Worm (Caenorhabditis elegans) whole organism, young adult: Measurements from ENCODE around the gene Y43F8B.3.

Source experiments
- B0336.3 ChIP-seq: fragments of 200-800 bp; sonication (Bioruptor generic); IDR thresholded peaks from 2 replicates; pipeline ENCODE4 v1.3.6; 2022; ENCODE audit warnings: missing genetic modification characterization, missing compliant biosample characterization
- C06A6.2 ChIP-seq: fragments of 200-800 bp; sonication (Bioruptor generic); conservative IDR thresholded peaks from 2 replicates; pipeline ENCODE4 v1.3.6; 2022; ENCODE audit warnings: missing genetic modification characterization, missing compliant biosample characterization
- F52B5.7 ChIP-seq: sonication (generic microtip); optimal IDR thresholded peaks from 2 replicates; lab custom pipeline; 2016; ENCODE audit warnings: mild to moderate bottlenecking, missing genetic modification characterization, missing compliant biosample characterization
- F55B11.4 ChIP-seq: sonication (generic microtip); optimal IDR thresholded peaks from 2 replicates; lab custom pipeline; 2016; ENCODE audit warnings: missing compliant biosample characterization, missing genetic modification characterization, borderline replicate concordance; ENCODE audit not compliant: insufficient read depth
- F57A8.1 ChIP-seq: fragments of 200-800 bp; sonication (Bioruptor generic); optimal IDR thresholded peaks from 2 replicates; lab custom pipeline; 2018; ENCODE audit warnings: mild to moderate bottlenecking, missing genetic modification characterization, moderate library complexity, missing compliant biosample characterization
- K11D2.4 ChIP-seq: fragments of 200-800 bp; sonication (Bioruptor generic); IDR thresholded peaks from 2 replicates; pipeline ENCODE4 v1.3.6; 2022; ENCODE audit warnings: missing genetic modification reagents, missing genetic modification characterization, missing compliant biosample characterization
- Y56A3A.18 ChIP-seq: fragments of 200-800 bp; sonication (Bioruptor generic); IDR thresholded peaks from 2 replicates; pipeline ENCODE4 v1.3.6; 2022; ENCODE audit warnings: missing genetic modification reagents, missing genetic modification characterization, missing compliant biosample characterization
- Y67H2A.10 ChIP-seq: fragments of 200-800 bp; sonication (Bioruptor generic); conservative IDR thresholded peaks from 2 replicates; pipeline ENCODE4 v1.3.6; 2022; ENCODE audit warnings: missing genetic modification reagents, missing genetic modification characterization, missing compliant biosample characterization
- Y79H2A.3 ChIP-seq: fragments of 200-800 bp; sonication (Bioruptor generic); conservative IDR thresholded peaks from 2 replicates; pipeline ENCODE4 v1.3.6; 2022; ENCODE audit warnings: missing genetic modification reagents, missing genetic modification characterization, missing compliant biosample characterization
- ZK185.1 ChIP-seq: sonication (generic microtip); optimal IDR thresholded peaks from 2 replicates; lab custom pipeline; 2016; ENCODE audit warnings: mild to moderate bottlenecking, missing genetic modification characterization, missing compliant biosample characterization; ENCODE audit not compliant: poor library complexity, severe bottlenecking
- akir-1 ChIP-seq: fragments of 200-800 bp; sonication (Bioruptor generic); optimal IDR thresholded peaks from 2 replicates; lab custom pipeline; 2018; ENCODE audit warnings: mild to moderate bottlenecking, missing genetic modification characterization, moderate library complexity, missing compliant biosample characterization
- ama-1 ChIP-seq, 3 experiments: fragments of 150-350 bp in 1 of 3; sonication (generic microtip) in 2 of 3; optimal IDR thresholded peaks; 2 replicates each; lab custom pipeline; 2014 to 2018; ENCODE audit warnings: missing biosample characterization in 2 of 3, missing genetic modification characterization in 2 of 3, missing genetic modification reagents in 2 of 3
- aptf-2 ChIP-seq: fragments of 200-800 bp; sonication (Bioruptor generic); conservative IDR thresholded peaks from 2 replicates; pipeline ENCODE4 v1.3.6; 2022; ENCODE audit warnings: missing genetic modification reagents, missing genetic modification characterization, missing compliant biosample characterization
- attf-3 ChIP-seq: fragments of 200-800 bp; sonication (Bioruptor generic); conservative IDR thresholded peaks from 2 replicates; pipeline ENCODE4 v1.3.6; 2022; ENCODE audit warnings: missing genetic modification reagents, missing genetic modification characterization, missing compliant biosample characterization
- bed-1 ChIP-seq: fragments of 200-800 bp; sonication (Bioruptor generic); IDR thresholded peaks from 2 replicates; pipeline ENCODE4 v1.3.6; 2022; ENCODE audit warnings: missing genetic modification reagents, missing genetic modification characterization, missing compliant biosample characterization
- ceh-100 ChIP-seq: fragments of 200-800 bp; sonication (Bioruptor generic); IDR thresholded peaks from 2 replicates; pipeline ENCODE4 v1.3.6; 2022; ENCODE audit warnings: missing genetic modification reagents, missing genetic modification characterization, missing compliant biosample characterization
- ceh-91 ChIP-seq: fragments of 200-800 bp; sonication (Bioruptor generic); IDR thresholded peaks from 2 replicates; pipeline ENCODE4 v1.3.6; 2022; ENCODE audit warnings: missing genetic modification reagents, missing genetic modification characterization, missing compliant biosample characterization
- dox-1 ChIP-seq: fragments of 200-800 bp; sonication (Bioruptor generic); IDR thresholded peaks from 2 replicates; pipeline ENCODE4 v1.3.6; 2022; ENCODE audit warnings: missing genetic modification reagents, missing genetic modification characterization, missing compliant biosample characterization
- ekl-4 ChIP-seq: fragments of 200-800 bp; sonication (Bioruptor generic); IDR thresholded peaks from 2 replicates; pipeline ENCODE4 v1.3.6; 2022; ENCODE audit warnings: missing genetic modification reagents, missing genetic modification characterization, missing compliant biosample characterization
- hlh-26 ChIP-seq: fragments of 200-800 bp; sonication (Bioruptor generic); conservative IDR thresholded peaks from 2 replicates; pipeline ENCODE4 v1.3.6; 2022; ENCODE audit warnings: missing genetic modification reagents, missing genetic modification characterization, missing compliant biosample characterization
- hmg-1.2 ChIP-seq: fragments of 200-800 bp; sonication (Bioruptor generic); IDR thresholded peaks from 2 replicates; pipeline ENCODE4 v1.3.6; 2022; ENCODE audit warnings: missing genetic modification reagents, missing genetic modification characterization, missing compliant biosample characterization
- hmg-20 ChIP-seq: fragments of 200-800 bp; sonication (Bioruptor generic); IDR thresholded peaks from 2 replicates; pipeline ENCODE4 v1.3.6; 2022; ENCODE audit warnings: missing genetic modification reagents, missing genetic modification characterization, missing compliant biosample characterization
- let-607 ChIP-seq, 2 experiments: fragments of 200-800 bp in 1 of 2; sonication (Bioruptor generic) in 1 of 2; sonication (generic microtip) in 1 of 2; optimal IDR thresholded peaks; 2 replicates each; lab custom pipeline; 2016 to 2018; ENCODE audit warnings: mild to moderate bottlenecking in 2 of 2, missing compliant biosample characterization in 2 of 2, missing genetic modification characterization in 2 of 2, moderate library complexity in 2 of 2, missing genotype in 1 of 2
- lin-35 ChIP-seq, 3 experiments: fragments of 150-350 bp in 2 of 3; sonication (generic microtip) in 1 of 3; optimal IDR thresholded peaks; 2 replicates each; lab custom pipeline; 2014 to 2018; ENCODE audit warnings: missing biosample characterization in 3 of 3, missing genetic modification characterization in 3 of 3, missing genetic modification reagents in 3 of 3
- lin-54 ChIP-seq: fragments of 200-800 bp; sonication (Bioruptor generic); optimal IDR thresholded peaks from 2 replicates; lab custom pipeline; 2018; ENCODE audit warnings: mild to moderate bottlenecking, missing genetic modification characterization, missing compliant biosample characterization
- madf-6 ChIP-seq: fragments of 200-800 bp; sonication (Bioruptor generic); IDR thresholded peaks from 2 replicates; pipeline ENCODE4 v1.3.6; 2022; ENCODE audit warnings: missing genetic modification reagents, missing genetic modification characterization, missing compliant biosample characterization
- mel-28 ChIP-seq: sonication (generic microtip); optimal IDR thresholded peaks from 2 replicates; lab custom pipeline; 2016; ENCODE audit warnings: borderline replicate concordance, mild to moderate bottlenecking, missing genetic modification characterization, missing compliant biosample characterization
- nfya-1 ChIP-seq: sonication (generic microtip); optimal IDR thresholded peaks from 2 replicates; lab custom pipeline; 2017; ENCODE audit warnings: antibody characterized with exemption, missing compliant biosample characterization, missing genetic modification characterization, borderline replicate concordance; ENCODE audit not compliant: insufficient read depth
- nfya-2 ChIP-seq: fragments of 200-800 bp; sonication (Bioruptor generic); IDR thresholded peaks from 2 replicates; pipeline ENCODE4 v1.3.6; 2022; ENCODE audit warnings: missing genetic modification reagents, missing genetic modification characterization, missing compliant biosample characterization
- nfyb-1 ChIP-seq: fragments of 200-800 bp; sonication (Bioruptor generic); IDR thresholded peaks from 2 replicates; pipeline ENCODE4 v1.3.6; 2022; ENCODE audit warnings: missing genetic modification reagents, missing genetic modification characterization, missing compliant biosample characterization
- nhr-27 ChIP-seq: fragments of 200-800 bp; sonication (Bioruptor generic); optimal IDR thresholded peaks from 2 replicates; lab custom pipeline; 2018; ENCODE audit warnings: mild to moderate bottlenecking, missing genetic modification characterization, moderate library complexity, missing compliant biosample characterization
- nhr-80 ChIP-seq: sonication (generic microtip); optimal IDR thresholded peaks from 2 replicates; lab custom pipeline; 2016; ENCODE audit warnings: missing genetic modification characterization, missing compliant biosample characterization
- repo-1 ChIP-seq: sonication (generic microtip); optimal IDR thresholded peaks from 2 replicates; lab custom pipeline; 2017; ENCODE audit warnings: mild to moderate bottlenecking, missing genetic modification characterization, missing compliant biosample characterization
- snpc-3.4 ChIP-seq: sonication (generic microtip); optimal IDR thresholded peaks from 2 replicates; lab custom pipeline; 2017; ENCODE audit warnings: missing genetic modification characterization, mild to moderate bottlenecking, missing compliant biosample characterization, antibody characterized with exemption, moderate library complexity, missing genotype, missing genetic modification reagents
- tbp1 ChIP-seq: fragments of 200-800 bp; sonication (Bioruptor generic); optimal IDR thresholded peaks from 2 replicates; lab custom pipeline; 2018; ENCODE audit warnings: mild to moderate bottlenecking, missing genetic modification characterization, missing compliant biosample characterization
- zfh-2 ChIP-seq: fragments of 200-800 bp; sonication (Bioruptor generic); conservative IDR thresholded peaks from 2 replicates; pipeline ENCODE4 v1.3.6; 2022; ENCODE audit warnings: missing genetic modification reagents, missing genetic modification characterization, missing compliant biosample characterization
- ztf-26 ChIP-seq: sonication (generic microtip); optimal IDR thresholded peaks from 2 replicates; lab custom pipeline; 2017; ENCODE audit warnings: missing genetic modification characterization, missing compliant biosample characterization
- ztf-6 ChIP-seq: fragments of 200-800 bp; sonication (Bioruptor generic); IDR thresholded peaks from 2 replicates; pipeline ENCODE4 v1.3.6; 2022; ENCODE audit warnings: missing genetic modification reagents, missing genetic modification characterization, missing compliant biosample characterization

Y43F8B.3 gene

DNA sequence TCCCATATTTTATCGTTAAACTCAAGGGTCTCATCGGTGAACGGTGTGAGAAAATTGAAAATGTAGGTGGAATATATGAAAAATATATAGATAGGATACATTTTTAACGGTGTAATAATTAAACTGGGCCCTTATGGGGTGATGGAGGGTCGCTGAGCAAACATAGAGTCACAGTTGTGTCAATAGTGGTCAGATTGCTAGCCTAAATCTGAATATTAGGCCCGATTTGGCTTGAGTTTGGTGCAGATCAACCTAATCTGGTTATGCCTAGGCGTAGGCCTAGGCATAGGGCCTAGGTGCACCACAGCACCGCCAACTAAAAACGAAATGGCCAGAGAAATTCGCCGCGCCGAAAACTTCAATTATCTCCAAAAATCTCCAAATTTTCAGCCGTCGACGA, 10.7 kb downstream of the Y43F8B.3 start, which contains the start of gene phy-4:
TSS of gene phy-4 (minus strand) at position 101 of the 400 bp plus-strand sequence.
- TF ChIP-seq akir-1 (GFP tag; lab: Kevin White, UChicago) (no peak), attf-3 (GFP tag; lab: Robert Waterston, UW) (no peak), nfya-2 (no peak), ztf-26 (tag; lab: Kevin White, UChicago) (no peak), nfya-1 (tag; lab: Kevin White, UChicago) (no peak), ztf-6 (GFP tag; lab: Robert Waterston, UW) (no peak), nfyb-1 (GFP tag; lab: Robert Waterston, UW) (no peak), F55B11.4 (tag; lab: Kevin White, UChicago) (no peak), nhr-27 (tag; lab: Kevin White, UChicago) (no peak), lin-35 (GFP tag; optimal IDR thresholded peaks at IDR 0.05; lab: Kevin White, UChicago) (no peak), aptf-2 (GFP tag; lab: Robert Waterston, UW) (no peak), let-607 (tag; optimal IDR thresholded peaks at IDR 0.05; lab: Kevin White, UChicago) (no peak), mel-28 (tag; lab: Kevin White, UChicago) (no peak), Y67H2A.10 (GFP tag; lab: Robert Waterston, UW) (no peak), K11D2.4 (GFP tag; lab: Robert Waterston, UW) (no peak)
- TF ChIP-seq, all 124 proteins: peak for 0

DNA sequence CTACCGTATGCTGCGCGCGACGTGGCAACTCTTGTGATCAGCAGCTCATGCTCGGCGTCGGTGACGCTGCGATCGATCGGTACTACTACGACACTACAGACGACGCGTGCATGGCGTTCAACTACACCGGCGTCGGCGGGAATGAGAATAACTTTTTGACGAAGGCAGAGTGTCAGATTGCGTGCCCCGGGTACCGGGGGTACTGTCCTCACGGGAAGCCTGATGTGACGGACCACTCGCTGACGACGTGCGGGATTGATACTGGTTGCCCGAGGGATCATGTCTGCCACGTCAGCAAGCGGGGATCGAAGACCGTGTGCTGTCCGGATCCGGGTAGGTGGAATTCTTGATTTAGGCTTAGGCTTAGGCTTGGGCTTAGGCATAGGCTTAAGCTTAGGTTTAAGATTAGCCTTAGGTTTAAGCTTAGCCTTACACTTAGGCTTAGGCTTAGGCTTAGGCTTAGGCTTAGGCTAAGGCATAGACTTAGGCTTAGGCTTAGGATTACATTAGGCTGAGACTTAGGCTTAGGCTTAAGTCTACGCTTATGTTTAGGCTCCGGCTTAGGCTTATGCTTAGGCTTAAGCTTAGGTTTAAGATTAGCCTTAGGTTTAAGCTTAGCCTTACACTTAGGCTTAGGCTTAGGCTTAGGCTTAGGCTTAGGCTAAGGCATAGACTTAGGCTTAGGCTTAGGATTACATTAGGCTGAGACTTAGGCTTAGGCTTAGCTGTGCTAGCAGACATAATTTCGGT, 14.9 kb downstream of the Y43F8B.3 start:
- peak; percentile 56; the same call in 1 of the 2 replicates for TF ChIP-seq zfh-2
- 0 out of 2 replicates have a peak, but pooled peaks have one; percentile 19 for TF ChIP-seq dox-1 (GFP tag; lab: Robert Waterston, UW)

DNA sequence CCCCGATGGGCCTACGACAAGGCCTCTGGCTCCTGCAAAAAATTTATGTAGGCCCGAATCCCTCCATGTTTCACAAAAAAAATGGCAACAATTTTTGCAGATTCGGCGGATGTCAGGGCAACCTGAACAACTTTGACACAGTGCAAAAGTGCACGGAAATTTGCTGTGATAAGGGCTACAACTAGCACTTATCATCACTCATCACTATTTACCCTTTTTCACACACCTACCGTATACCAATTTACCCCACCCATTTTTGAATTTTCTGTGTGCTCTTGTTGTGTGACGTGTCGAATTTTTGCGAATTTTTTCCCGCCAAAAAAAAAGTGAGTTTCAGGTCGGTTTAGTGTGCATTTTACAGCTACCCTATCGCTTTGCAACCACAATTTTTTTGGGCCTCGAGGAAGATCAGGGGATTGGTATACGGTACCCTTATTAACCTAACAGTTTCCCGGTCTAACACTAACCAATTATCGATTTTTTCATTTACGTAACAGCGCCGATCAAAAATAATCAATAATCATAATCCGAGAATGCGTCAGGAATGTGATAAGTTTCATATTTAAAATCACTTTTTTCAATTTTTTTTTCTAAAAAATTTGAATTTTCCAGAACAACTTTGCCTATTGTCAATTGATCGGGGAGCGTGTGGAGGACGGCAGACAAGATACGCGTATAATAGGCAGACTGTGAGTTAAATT, 15.7 kb downstream of the Y43F8B.3 start:
- TF ChIP-seq nhr-80 (tag; lab: Kevin White, UChicago) (peak; percentile 28), snpc-3.4 (tag; lab: Kevin White, UChicago) (no peak)
- TF ChIP-seq, all 124 proteins: peak for 1

DNA sequence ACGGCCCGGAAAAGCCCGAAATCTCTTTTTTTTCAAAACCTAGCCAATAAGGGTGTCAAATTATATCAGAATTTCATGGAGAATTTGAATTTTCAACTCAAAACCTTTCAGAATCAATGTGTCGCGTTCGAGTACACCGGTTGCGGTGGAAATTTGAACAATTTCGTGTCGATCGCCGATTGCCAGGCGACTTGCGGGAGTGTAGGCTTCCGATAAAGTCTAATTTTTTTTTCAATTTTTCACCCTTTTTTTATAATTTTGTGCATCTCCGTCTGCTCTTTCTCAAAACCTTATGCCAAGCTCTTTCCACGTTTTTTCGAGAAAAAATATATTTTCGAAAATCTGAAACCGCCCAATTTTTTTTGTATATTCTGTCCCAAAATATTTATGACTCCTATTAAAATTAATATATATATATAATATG, 16.6 kb downstream of the Y43F8B.3 start:
- TF ChIP-seq C06A6.2 = peak; percentile 32; the same call in 1 of the 2 replicates
- TF ChIP-seq ceh-100 (GFP tag; lab: Robert Waterston, UW) = peak; percentile 36
- TF ChIP-seq hlh-26 (GFP tag; lab: Robert Waterston, UW) = no peak
- peak; percentile 70 for TF ChIP-seq ekl-4
- no peak for TF ChIP-seq Y79H2A.3 (GFP tag; lab: Robert Waterston, UW)
- TF ChIP-seq ZK185.1 (tag; lab: Kevin White, UChicago) = no peak
- no peak for TF ChIP-seq tbp1 (GFP tag; lab: Kevin White, UChicago)
- peak; percentile 75 for TF ChIP-seq repo-1 (tag; lab: Kevin White, UChicago)
- TF ChIP-seq hmg-20 = no peak
- peak; percentile 7 for TF ChIP-seq F52B5.7
- peak in 1 of 3 experiments; percentile 45 for TF ChIP-seq lin-35 (GFP tag; optimal IDR thresholded peaks at IDR 0.05; lab: Kevin White, UChicago)
- TF ChIP-seq let-607 (tag; optimal IDR thresholded peaks at IDR 0.05; lab: Kevin White, UChicago) = peak in 1 of 2 experiments; percentile 1
- TF ChIP-seq hmg-1.2 (GFP tag; lab: Robert Waterston, UW) = peak; percentile 28; the same call in 1 of the 2 replicates
- no peak for TF ChIP-seq ceh-91 (GFP tag; lab: Robert Waterston, UW)
- TF ChIP-seq dox-1 (GFP tag; lab: Robert Waterston, UW) = peak; percentile 37; the same call in 1 of the 2 replicates
- peak; percentile 33 for TF ChIP-seq lin-54
- TF ChIP-seq madf-6 = peak; percentile 58
- TF ChIP-seq B0336.3 = peak; percentile 55; the same call in 1 of the 2 replicates
- peak; percentile 8 for TF ChIP-seq F57A8.1 (GFP tag; lab: Kevin White, UChicago)
- peak; percentile 37 for TF ChIP-seq ama-1 (optimal IDR thresholded peaks at IDR 0.05; lab: Kevin White, UChicago)
- TF ChIP-seq ama-1 (GFP tag; optimal IDR thresholded peaks at IDR 0.05; lab: Kevin White, UChicago) = no peak
- 0 out of 2 replicates have a peak, but pooled peaks have one; percentile 27 for TF ChIP-seq Y56A3A.18 (GFP tag; lab: Robert Waterston, UW)
- no peak for TF ChIP-seq bed-1
- TF ChIP-seq attf-3 (GFP tag; lab: Robert Waterston, UW) = no peak
